Worm (Caenorhabditis elegans) whole organism, early embryonic: ENCODE data around the gene cct-8.

Experiments
- B0310.2 ChIP-seq: sonication (generic microtip); optimal IDR thresholded peaks from 2 replicates; lab custom pipeline; 2016; ENCODE audit warnings: mild to moderate bottlenecking, missing genetic modification characterization, missing compliant biosample characterization
- ama-1 ChIP-seq: fragments of 150-350 bp; optimal IDR thresholded peaks from 2 replicates; lab custom pipeline; 2014
- hnd-1 ChIP-seq: sonication (generic microtip); optimal IDR thresholded peaks from 2 replicates; lab custom pipeline; 2016; ENCODE audit warnings: missing genetic modification characterization, missing compliant biosample characterization
- sea-1 ChIP-seq: fragments of 200-800 bp; sonication (Bioruptor generic); conservative IDR thresholded peaks from 2 replicates; pipeline ENCODE4 v1.3.6; 2022; ENCODE audit warnings: missing genetic modification characterization, missing compliant biosample characterization
- tbx-37 ChIP-seq: fragments of 200-800 bp; sonication (Bioruptor generic); conservative IDR thresholded peaks from 2 replicates; pipeline ENCODE4 v1.3.6; 2022; ENCODE audit warnings: missing genetic modification reagents, missing genetic modification characterization, missing compliant biosample characterization

DNA sequence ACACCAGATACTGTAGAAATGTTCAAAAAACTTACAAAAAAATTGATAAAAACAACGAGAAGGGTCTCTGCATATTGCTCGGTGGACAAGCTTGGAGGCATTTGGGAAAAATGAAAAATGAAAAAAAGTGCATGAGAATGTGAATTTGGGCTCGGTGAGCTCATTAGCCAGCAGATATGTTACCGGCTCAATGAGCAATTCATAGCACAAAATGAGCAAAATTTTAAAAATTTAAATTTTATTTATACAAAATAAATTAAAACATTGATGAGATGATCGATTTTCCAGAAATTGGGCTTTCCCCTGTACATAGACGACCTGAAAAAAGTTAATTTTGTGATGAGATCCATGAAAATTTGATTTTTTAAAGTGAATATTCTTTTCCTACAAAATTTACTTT is 19.9 kb upstream of the cct-8 start, which contains the start of gene srx-14:
- no peak for TF ChIP-seq ama-1 (lab: Kevin White, UChicago)
- TF ChIP-seq B0310.2: no peak
- TF ChIP-seq tbx-37 (GFP tag; lab: Robert Waterston, UW): no peak
- TF ChIP-seq hnd-1 (tag; lab: Kevin White, UChicago): no peak
- no peak for TF ChIP-seq sea-1 (GFP tag; lab: Robert Waterston, UW)
